Worm (Caenorhabditis elegans): ENCODE results near the gene hrg-5.
A peak's percentile ranks its signal among the peaks of the same experiment; 100 is the strongest.

Gene hrg-5

ce11 chrIV:11038618-11038664 lies 9.2 kb upstream of the hrg-5 start, which contains the start of gene kdin-1:
kdin-1 (plus strand) TSS chrIV:11038655.
- no peak for TF ChIP-seq rnt-1 (tag; optimal IDR thresholded peaks at IDR 0.05)
- TF ChIP-seq ces-1 (GFP tag; optimal IDR thresholded peaks at IDR 0.05), result no peak
- TF ChIP-seq lin-15B (tag; optimal IDR thresholded peaks at IDR 0.05), result no peak
- no peak for TF ChIP-seq mab-9 (GFP tag; IDR thresholded peaks at IDR 0.05)
- no peak for TF ChIP-seq mdl-1 (tag; optimal IDR thresholded peaks at IDR 0.05)
- TF ChIP-seq unc-62 (GFP tag; optimal IDR thresholded peaks at IDR 0.05), result no peak
- no peak for TF ChIP-seq efl-3 (GFP tag; optimal IDR thresholded peaks at IDR 0.05)
- TF ChIP-seq blmp-1 (tag; optimal IDR thresholded peaks at IDR 0.05), result no peak
- no peak for TF ChIP-seq ceh-63 (GFP tag; optimal IDR thresholded peaks at IDR 0.05)
- TF ChIP-seq ama-1 (optimal IDR thresholded peaks at IDR 0.05), result no peak
- TF ChIP-seq C04F5.9 (tag; optimal IDR thresholded peaks at IDR 0.05), result no peak
- TF ChIP-seq snu-23 (GFP tag; optimal IDR thresholded peaks at IDR 0.05), result no peak
- no peak for TF ChIP-seq dpl-1 (GFP tag; optimal IDR thresholded peaks at IDR 0.05)
- TF ChIP-seq ceh-82 (tag; optimal IDR thresholded peaks at IDR 0.05), result no peak
- no peak for TF ChIP-seq unc-30 (tag; optimal IDR thresholded peaks at IDR 0.05)
- TF ChIP-seq aha-1 (tag; optimal IDR thresholded peaks at IDR 0.05), result no peak

DNA sequence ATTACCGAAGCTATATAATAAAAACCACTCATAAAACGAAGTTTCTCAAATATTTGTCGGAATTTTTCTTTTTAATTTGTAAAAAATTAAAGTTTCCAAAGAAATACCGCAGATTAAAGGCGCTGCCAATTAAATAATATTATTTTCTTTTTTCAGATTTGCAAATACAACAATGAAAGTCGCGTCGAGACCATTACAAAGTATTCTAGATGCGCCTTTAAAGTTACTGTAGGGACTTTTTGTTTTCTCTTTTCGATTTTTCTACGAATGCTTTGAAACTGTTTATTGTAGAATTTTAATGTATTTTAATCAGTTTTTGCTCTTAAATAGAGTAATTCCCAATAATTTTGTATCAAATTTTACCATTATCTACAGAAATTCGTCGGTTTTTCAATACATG lies 9.0 kb upstream of the hrg-5 start:
- TF ChIP-seq aly-2 (tag; optimal IDR thresholded peaks at IDR 0.05), result no peak
- TF ChIP-seq nhr-28 (tag; optimal IDR thresholded peaks at IDR 0.05), result no peak
- TF ChIP-seq pax-3 (tag; optimal IDR thresholded peaks at IDR 0.05), result no peak
- no peak for TF ChIP-seq lin-13 (GFP tag; optimal IDR thresholded peaks at IDR 0.05)
- no peak for TF ChIP-seq fkh-8 (tag; optimal IDR thresholded peaks at IDR 0.05)
- TF ChIP-seq nhr-85 (tag), result no peak
- TF ChIP-seq pqm-1 (tag; optimal IDR thresholded peaks at IDR 0.05), result no peak
- TF ChIP-seq egl-13 (tag; optimal IDR thresholded peaks at IDR 0.05), result no peak
- no peak for TF ChIP-seq ces-1 (GFP tag; optimal IDR thresholded peaks at IDR 0.05)
- TF ChIP-seq nhr-77 (tag; optimal IDR thresholded peaks at IDR 0.05), result no peak
- no peak for TF ChIP-seq elt-3 (tag; optimal IDR thresholded peaks at IDR 0.05)
- no peak for TF ChIP-seq swsn-7 (tag; optimal IDR thresholded peaks at IDR 0.05)

- TF ChIP-seq fkh-8 (tag; optimal IDR thresholded peaks at IDR 0.05) (no peak), xbp-1 (tag; optimal IDR thresholded peaks at IDR 0.05) (no peak), mab-9 (GFP tag; IDR thresholded peaks at IDR 0.05) (no peak), ceh-8 (GFP tag; optimal IDR thresholded peaks at IDR 0.05) (no peak), dpl-1 (GFP tag; optimal IDR thresholded peaks at IDR 0.05) (no peak), mdl-1 (tag; optimal IDR thresholded peaks at IDR 0.05) (no peak), efl-1 (optimal IDR thresholded peaks at IDR 0.05) (no peak), efl-1 (GFP tag; optimal IDR thresholded peaks at IDR 0.05 in 1 of 2) (peak in 1 of 2 experiments; percentile 32), lin-14 (GFP tag; optimal IDR thresholded peaks at IDR 0.05) (no peak), mep-1 (tag; optimal IDR thresholded peaks at IDR 0.05) (no peak), nhr-71 (tag; optimal IDR thresholded peaks at IDR 0.05) (peak; percentile 9), unc-98 (GFP tag; IDR thresholded peaks at IDR 0.05) (no peak), zag-1 (tag; optimal IDR thresholded peaks at IDR 0.05) (peak; percentile 76), mef-2 (tag; optimal IDR thresholded peaks at IDR 0.05) (no peak), isw-1 (GFP tag; IDR thresholded peaks at IDR 0.05) (no peak), nhr-90 (tag; optimal IDR thresholded peaks at IDR 0.05; ENCODE audit: poor library complexity) (peak; percentile 17), nhr-19 (GFP tag; conservative IDR thresholded peaks at IDR 0.05) (no peak), elt-3 (tag; optimal IDR thresholded peaks at IDR 0.05) (no peak), tbx-2 (tag; optimal IDR thresholded peaks at IDR 0.05) (no peak), pax-3 (tag; optimal IDR thresholded peaks at IDR 0.05) (no peak), unc-86 (tag; optimal IDR thresholded peaks at IDR 0.05) (no peak), sup-37 (GFP tag; optimal IDR thresholded peaks at IDR 0.05) (no peak), hlh-17 (GFP tag; optimal IDR thresholded peaks at IDR 0.05; ENCODE audit: borderline replicate concordance) (no peak), skn-1 (tag; optimal IDR thresholded peaks at IDR 0.05) (no peak), ces-1 (GFP tag; optimal IDR thresholded peaks at IDR 0.05) (no peak), elt-2 (tag; optimal IDR thresholded peaks at IDR 0.05) (peak; percentile 12), nhr-76 (tag; optimal IDR thresholded peaks at IDR 0.05) (no peak), C04F5.9 (tag; optimal IDR thresholded peaks at IDR 0.05) (no peak), lin-13 (GFP tag; optimal IDR thresholded peaks at IDR 0.05) (no peak), fkh-10 (GFP tag; optimal IDR thresholded peaks at IDR 0.05) (no peak), grh-1 (GFP tag; IDR thresholded peaks at IDR 0.05) (no peak)
Observed at ce11 chrIV:11037118-11037719, 8.0 kb upstream of the hrg-5 start.
